Worm (Caenorhabditis elegans) whole organism, early embryonic: ENCODE data around the gene F58E6.11.

ENCODE experiments used
- B0310.2 ChIP-seq: sonication (generic microtip); optimal IDR thresholded peaks from 2 replicates; lab custom pipeline; 2016; ENCODE audit warnings: mild to moderate bottlenecking, missing genetic modification characterization, missing compliant biosample characterization
- aly-1 ChIP-seq: sonication (generic microtip); optimal IDR thresholded peaks from 2 replicates; lab custom pipeline; 2016; ENCODE audit warnings: missing genetic modification characterization, missing compliant biosample characterization
- ama-1 ChIP-seq: fragments of 150-350 bp; optimal IDR thresholded peaks from 2 replicates; lab custom pipeline; 2014
- ceh-36 ChIP-seq: sonication (generic microtip); optimal IDR thresholded peaks from 2 replicates; lab custom pipeline; 2016; ENCODE audit warnings: missing genetic modification characterization, inconsistent platforms, missing compliant biosample characterization
- flt-1 ChIP-seq: fragments of 200-800 bp; sonication (Bioruptor generic); IDR thresholded peaks from 2 replicates; pipeline ENCODE4 v1.3.6; 2022; ENCODE audit warnings: missing genetic modification characterization, missing compliant biosample characterization
- hmbx-1 ChIP-seq: sonication (generic microtip); optimal IDR thresholded peaks from 2 replicates; lab custom pipeline; 2016; ENCODE audit warnings: mild to moderate bottlenecking, missing genetic modification characterization, missing compliant biosample characterization
- hnd-1 ChIP-seq: sonication (generic microtip); optimal IDR thresholded peaks from 2 replicates; lab custom pipeline; 2016; ENCODE audit warnings: missing genetic modification characterization, missing compliant biosample characterization
- sea-1 ChIP-seq: fragments of 200-800 bp; sonication (Bioruptor generic); conservative IDR thresholded peaks from 2 replicates; pipeline ENCODE4 v1.3.6; 2022; ENCODE audit warnings: missing genetic modification characterization, missing compliant biosample characterization
- tbx-37 ChIP-seq: fragments of 200-800 bp; sonication (Bioruptor generic); conservative IDR thresholded peaks from 2 replicates; pipeline ENCODE4 v1.3.6; 2022; ENCODE audit warnings: missing genetic modification reagents, missing genetic modification characterization, missing compliant biosample characterization
- tra-4 ChIP-seq: sonication (generic microtip); optimal IDR thresholded peaks from 2 replicates; lab custom pipeline; 2017; ENCODE audit warnings: missing genetic modification characterization, missing compliant biosample characterization

DNA sequence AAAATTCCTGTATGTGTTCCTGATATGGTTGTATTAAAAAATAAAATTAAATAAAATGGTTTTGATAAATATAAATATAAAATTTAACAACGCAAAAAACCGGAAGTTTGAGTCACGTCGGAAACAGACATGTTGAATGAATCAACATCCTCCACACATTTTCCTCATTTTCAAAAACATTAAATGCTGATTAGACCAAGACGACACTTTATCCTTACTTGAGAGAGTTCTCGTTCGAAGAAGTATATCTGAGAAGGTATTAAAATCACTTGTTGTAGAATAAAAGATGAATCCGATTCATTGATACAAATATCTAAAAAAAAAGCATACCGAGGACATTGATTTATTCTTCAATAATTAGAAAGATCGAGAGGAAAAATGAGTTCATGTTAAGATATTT, 40.4 kb upstream of the F58E6.11 start:
- no peak for TF ChIP-seq aly-1 (tag; lab: Kevin White, UChicago)
- TF ChIP-seq B0310.2: no peak
- TF ChIP-seq ceh-36 (tag; lab: Kevin White, UChicago): no peak
- no peak for TF ChIP-seq ama-1
- no peak for TF ChIP-seq sea-1 (GFP tag; lab: Robert Waterston, UW)
- TF ChIP-seq flt-1 (GFP tag; lab: Robert Waterston, UW): no peak
- no peak for TF ChIP-seq tbx-37 (GFP tag; lab: Robert Waterston, UW)
- TF ChIP-seq hnd-1 (tag; lab: Kevin White, UChicago): no peak
- TF ChIP-seq tra-4 (tag; lab: Kevin White, UChicago): no peak
- no peak for TF ChIP-seq hmbx-1 (tag; lab: Kevin White, UChicago)
